Worm (Caenorhabditis elegans) whole organism, young adult: ENCODE data around the gene cone-1.

Experiments used
- B0019.2 ChIP-seq: fragments of 200-800 bp; sonication (Bioruptor generic); conservative IDR thresholded peaks from 2 replicates; pipeline ENCODE4 v1.3.6; 2022; ENCODE audit warnings: missing genetic modification reagents, missing genetic modification characterization, missing compliant biosample characterization
- B0261.1 ChIP-seq: sonication (generic microtip); optimal IDR thresholded peaks from 2 replicates; lab custom pipeline; 2016; ENCODE audit warnings: mild to moderate bottlenecking, missing genetic modification characterization, moderate library complexity, missing compliant biosample characterization
- B0336.3 ChIP-seq: fragments of 200-800 bp; sonication (Bioruptor generic); IDR thresholded peaks from 2 replicates; pipeline ENCODE4 v1.3.6; 2022; ENCODE audit warnings: missing genetic modification characterization, missing compliant biosample characterization
- C17E4.6 ChIP-seq: fragments of 200-800 bp; sonication (Bioruptor generic); IDR thresholded peaks from 2 replicates; pipeline ENCODE4 v1.3.6; 2022; ENCODE audit warnings: missing genetic modification reagents, missing genetic modification characterization, missing compliant biosample characterization
- D2030.7 ChIP-seq: fragments of 200-800 bp; sonication (Bioruptor generic); IDR thresholded peaks from 2 replicates; pipeline ENCODE4 v1.3.6; 2022; ENCODE audit warnings: missing genetic modification reagents, missing genetic modification characterization, missing compliant biosample characterization
- F10E7.11 ChIP-seq: sonication (generic microtip); optimal IDR thresholded peaks from 2 replicates; lab custom pipeline; 2017; ENCODE audit warnings: mild to moderate bottlenecking, missing genetic modification characterization, moderate library complexity, missing compliant biosample characterization
- F33H1.4 ChIP-seq: fragments of 200-800 bp; sonication (Bioruptor generic); IDR thresholded peaks from 2 replicates; pipeline ENCODE4 v1.3.6; 2022; ENCODE audit warnings: missing genetic modification reagents, missing genetic modification characterization, missing compliant biosample characterization
- F52B5.7 ChIP-seq: sonication (generic microtip); optimal IDR thresholded peaks from 2 replicates; lab custom pipeline; 2016; ENCODE audit warnings: mild to moderate bottlenecking, missing genetic modification characterization, missing compliant biosample characterization
- F55B11.4 ChIP-seq: sonication (generic microtip); optimal IDR thresholded peaks from 2 replicates; lab custom pipeline; 2016; ENCODE audit warnings: missing compliant biosample characterization, missing genetic modification characterization, borderline replicate concordance; ENCODE audit not compliant: insufficient read depth
- F57C9.4 ChIP-seq: sonication (generic microtip); optimal IDR thresholded peaks from 2 replicates; lab custom pipeline; 2017; ENCODE audit warnings: mild to moderate bottlenecking, missing genetic modification characterization, missing compliant biosample characterization
- T07F8.4 ChIP-seq: sonication (generic microtip); optimal IDR thresholded peaks from 2 replicates; lab custom pipeline; 2016; ENCODE audit warnings: mild to moderate bottlenecking, missing genetic modification characterization, moderate library complexity, missing compliant biosample characterization
- Y53G8AR.9 ChIP-seq: fragments of 200-800 bp; sonication (Bioruptor generic); conservative IDR thresholded peaks from 2 replicates; pipeline ENCODE4 v1.3.6; 2022; ENCODE audit warnings: missing genetic modification reagents, missing genetic modification characterization, missing compliant biosample characterization
- ZK185.1 ChIP-seq: sonication (generic microtip); optimal IDR thresholded peaks from 2 replicates; lab custom pipeline; 2016; ENCODE audit warnings: mild to moderate bottlenecking, missing genetic modification characterization, missing compliant biosample characterization; ENCODE audit not compliant: poor library complexity, severe bottlenecking
- atf-7 ChIP-seq: sonication (generic microtip); optimal IDR thresholded peaks from 2 replicates; lab custom pipeline; 2017; ENCODE audit warnings: mild to moderate bottlenecking, missing genetic modification characterization, missing compliant biosample characterization
- ceh-100 ChIP-seq: fragments of 200-800 bp; sonication (Bioruptor generic); IDR thresholded peaks from 2 replicates; pipeline ENCODE4 v1.3.6; 2022; ENCODE audit warnings: missing genetic modification reagents, missing genetic modification characterization, missing compliant biosample characterization
- chd-7 ChIP-seq: sonication (generic microtip); optimal IDR thresholded peaks from 2 replicates; lab custom pipeline; 2016; ENCODE audit warnings: mild to moderate bottlenecking, missing genetic modification characterization, moderate library complexity, missing compliant biosample characterization
- die-1 ChIP-seq: sonication (generic microtip); optimal IDR thresholded peaks from 2 replicates; lab custom pipeline; 2016; ENCODE audit warnings: missing genotype, mild to moderate bottlenecking, missing genetic modification characterization, missing compliant biosample characterization
- efl-1 ChIP-seq: fragments of 150-350 bp; optimal IDR thresholded peaks from 2 replicates; lab custom pipeline; 2014; ENCODE audit warnings: missing biosample characterization, missing genetic modification reagents, missing genetic modification characterization
- egl-18 ChIP-seq: fragments of 200-800 bp; sonication (Bioruptor generic); IDR thresholded peaks from 2 replicates; pipeline ENCODE4 v1.3.6; 2022; ENCODE audit warnings: missing genetic modification reagents, missing genetic modification characterization, missing compliant biosample characterization
- ekl-4 ChIP-seq: fragments of 200-800 bp; sonication (Bioruptor generic); IDR thresholded peaks from 2 replicates; pipeline ENCODE4 v1.3.6; 2022; ENCODE audit warnings: missing genetic modification reagents, missing genetic modification characterization, missing compliant biosample characterization
- gei-17 ChIP-seq: fragments of 200-800 bp; sonication (Bioruptor generic); optimal IDR thresholded peaks from 2 replicates; lab custom pipeline; 2018; ENCODE audit warnings: mild to moderate bottlenecking, missing genetic modification characterization, missing compliant biosample characterization
- him-1 ChIP-seq: sonication (generic microtip); optimal IDR thresholded peaks from 2 replicates; lab custom pipeline; 2016; ENCODE audit warnings: missing genotype, missing genetic modification reagents, missing genetic modification characterization, missing compliant biosample characterization
- hlh-12 ChIP-seq: sonication (generic microtip); optimal IDR thresholded peaks from 2 replicates; lab custom pipeline; 2016; ENCODE audit warnings: missing genetic modification characterization, missing compliant biosample characterization
- hlh-26 ChIP-seq: fragments of 200-800 bp; sonication (Bioruptor generic); conservative IDR thresholded peaks from 2 replicates; pipeline ENCODE4 v1.3.6; 2022; ENCODE audit warnings: missing genetic modification reagents, missing genetic modification characterization, missing compliant biosample characterization
- let-526 ChIP-seq: fragments of 200-800 bp; sonication (Bioruptor generic); IDR thresholded peaks from 2 replicates; pipeline ENCODE4 v1.3.6; 2022; ENCODE audit warnings: missing genetic modification reagents, missing genetic modification characterization, missing compliant biosample characterization
- lin-40 ChIP-seq: sonication (generic microtip); optimal IDR thresholded peaks from 2 replicates; lab custom pipeline; 2016; ENCODE audit warnings: missing genetic modification characterization, mild to moderate bottlenecking, missing compliant biosample characterization, missing genotype, missing genetic modification reagents
- lin-54 ChIP-seq: fragments of 200-800 bp; sonication (Bioruptor generic); optimal IDR thresholded peaks from 2 replicates; lab custom pipeline; 2018; ENCODE audit warnings: mild to moderate bottlenecking, missing genetic modification characterization, missing compliant biosample characterization
- lsl-1 ChIP-seq: fragments of 200-800 bp; sonication (Bioruptor generic); optimal IDR thresholded peaks from 2 replicates; lab custom pipeline; 2018; ENCODE audit warnings: mild to moderate bottlenecking, missing genetic modification characterization, moderate library complexity, missing compliant biosample characterization
- madf-10 ChIP-seq: sonication (generic microtip); optimal IDR thresholded peaks from 2 replicates; lab custom pipeline; 2016; ENCODE audit warnings: mild to moderate bottlenecking, missing genetic modification characterization, missing compliant biosample characterization
- mcd-1 ChIP-seq: fragments of 200-800 bp; sonication (Bioruptor generic); IDR thresholded peaks from 2 replicates; pipeline ENCODE4 v1.3.6; 2022; ENCODE audit warnings: missing genetic modification reagents, missing genetic modification characterization, missing compliant biosample characterization
- mel-28 ChIP-seq: sonication (generic microtip); optimal IDR thresholded peaks from 2 replicates; lab custom pipeline; 2016; ENCODE audit warnings: borderline replicate concordance, mild to moderate bottlenecking, missing genetic modification characterization, missing compliant biosample characterization
- mxl-1 ChIP-seq: sonication (generic microtip); optimal IDR thresholded peaks from 2 replicates; lab custom pipeline; 2016; ENCODE audit warnings: missing genetic modification characterization, missing compliant biosample characterization
- nfya-2 ChIP-seq: fragments of 200-800 bp; sonication (Bioruptor generic); IDR thresholded peaks from 2 replicates; pipeline ENCODE4 v1.3.6; 2022; ENCODE audit warnings: missing genetic modification reagents, missing genetic modification characterization, missing compliant biosample characterization
- nfyb-1 ChIP-seq: fragments of 200-800 bp; sonication (Bioruptor generic); IDR thresholded peaks from 2 replicates; pipeline ENCODE4 v1.3.6; 2022; ENCODE audit warnings: missing genetic modification reagents, missing genetic modification characterization, missing compliant biosample characterization
- nhr-179 ChIP-seq: sonication (generic microtip); optimal IDR thresholded peaks from 2 replicates; lab custom pipeline; 2016; ENCODE audit warnings: mild to moderate bottlenecking, missing genetic modification characterization, missing compliant biosample characterization
- nhr-80 ChIP-seq: sonication (generic microtip); optimal IDR thresholded peaks from 2 replicates; lab custom pipeline; 2016; ENCODE audit warnings: missing genetic modification characterization, missing compliant biosample characterization
- pbrm-1 ChIP-seq: fragments of 200-800 bp; sonication (Bioruptor generic); IDR thresholded peaks from 2 replicates; pipeline ENCODE4 v1.3.6; 2022; ENCODE audit warnings: missing genetic modification reagents, missing genetic modification characterization, missing compliant biosample characterization
- rcor-1 ChIP-seq: fragments of 200-800 bp; sonication (Bioruptor generic); IDR thresholded peaks from 2 replicates; pipeline ENCODE4 v1.3.6; 2022; ENCODE audit warnings: missing genetic modification reagents, missing genetic modification characterization, missing compliant biosample characterization
- rec-8 ChIP-seq, 2 experiments: sonication (generic microtip); optimal IDR thresholded peaks; 2 replicates each; lab custom pipeline; 2016; ENCODE audit warnings: mild to moderate bottlenecking in 2 of 2, missing genetic modification characterization in 2 of 2, missing genetic modification reagents in 2 of 2, missing genotype in 2 of 2, missing biosample characterization in 1 of 2, missing compliant biosample characterization in 1 of 2, moderate library complexity in 1 of 2
- sea-2 ChIP-seq: fragments of 200-800 bp; sonication (Bioruptor generic); IDR thresholded peaks from 2 replicates; pipeline ENCODE4 v1.3.6; 2022; ENCODE audit warnings: missing genetic modification characterization, missing compliant biosample characterization
- snpc-1.3 ChIP-seq: sonication (generic microtip); optimal IDR thresholded peaks from 2 replicates; lab custom pipeline; 2017; ENCODE audit warnings: missing genetic modification characterization, mild to moderate bottlenecking, missing compliant biosample characterization, antibody characterized with exemption, moderate library complexity, missing genotype, missing genetic modification reagents; ENCODE audit not compliant: insufficient read depth
- snpc-4 ChIP-seq, 5 experiments: fragments of 150-350 bp in 1 of 5; sonication (generic microtip) in 4 of 5; optimal IDR thresholded peaks; 2 replicates each; lab custom pipeline; 2014 to 2018; ENCODE audit warnings: missing genetic modification characterization in 5 of 5, missing biosample characterization in 3 of 5, antibody characterized with exemption in 2 of 5, mild to moderate bottlenecking in 2 of 5, missing compliant biosample characterization in 2 of 5, missing genotype in 2 of 5, moderate library complexity in 2 of 5, missing genetic modification reagents in 1 of 5
- sptf-2 ChIP-seq: fragments of 200-800 bp; sonication (Bioruptor generic); optimal IDR thresholded peaks from 2 replicates; lab custom pipeline; 2018; ENCODE audit warnings: mild to moderate bottlenecking, missing genetic modification characterization, missing compliant biosample characterization
- unc-130 ChIP-seq: sonication (generic microtip); optimal IDR thresholded peaks from 2 replicates; lab custom pipeline; 2016; ENCODE audit warnings: missing genetic modification reagents, missing genetic modification characterization, missing compliant biosample characterization
- ztf-26 ChIP-seq: sonication (generic microtip); optimal IDR thresholded peaks from 2 replicates; lab custom pipeline; 2017; ENCODE audit warnings: missing genetic modification characterization, missing compliant biosample characterization
- ztf-3 ChIP-seq: fragments of 200-800 bp; sonication (Bioruptor generic); optimal IDR thresholded peaks from 2 replicates; lab custom pipeline; 2018; ENCODE audit warnings: mild to moderate bottlenecking, missing genetic modification characterization, missing compliant biosample characterization
- ztf-6 ChIP-seq: fragments of 200-800 bp; sonication (Bioruptor generic); IDR thresholded peaks from 2 replicates; pipeline ENCODE4 v1.3.6; 2022; ENCODE audit warnings: missing genetic modification reagents, missing genetic modification characterization, missing compliant biosample characterization

cone-1 gene

ce11 chrIII:2528621-2529113, 1.7 kb upstream of the cone-1 start, which contains the start of the genes Y54F10AM.15, rbc-2 and ndua-8 (continued):
- TF ChIP-seq rec-8 (tag; optimal IDR thresholded peaks at IDR 0.05; lab: Kevin White, UChicago) (no peak), lin-40 (peak; percentile 83), pbrm-1 (GFP tag; lab: Robert Waterston, UW) (peak; percentile 87), egl-18 (GFP tag; lab: Robert Waterston, UW) (no peak), hlh-12 (tag; lab: Kevin White, UChicago) (no peak), gei-17 (no peak), madf-10 (tag; lab: Kevin White, UChicago) (peak; percentile 50), mcd-1 (peak; percentile 86), efl-1 (GFP tag; lab: Kevin White, UChicago) (peak; percentile 38), ZK185.1 (peak; percentile 86), T07F8.4 (tag; lab: Kevin White, UChicago) (no peak), nhr-80 (peak; percentile 37), Y53G8AR.9 (GFP tag; lab: Robert Waterston, UW) (no peak; the same call in 1 of the 2 replicates), C17E4.6 (GFP tag; lab: Robert Waterston, UW) (0 out of 2 replicates have a peak, but pooled peaks have one; percentile 40), let-526 (GFP tag; lab: Robert Waterston, UW) (no peak), nhr-179 (tag; lab: Kevin White, UChicago) (no peak), chd-7 (tag; lab: Kevin White, UChicago) (no peak), snpc-1.3 (tag; lab: Kevin White, UChicago) (peak; percentile 76), F10E7.11 (tag; lab: Kevin White, UChicago) (no peak), F52B5.7 (no peak), snpc-4 (GFP tag; optimal IDR thresholded peaks at IDR 0.05; lab: Kevin White, UChicago) (peak; percentile 4), snpc-4 (tag; optimal IDR thresholded peaks at IDR 0.05; lab: Kevin White, UChicago) (peak in 3 of 4 experiments; percentile 52 to 70 (median 60)), sea-2 (GFP tag; lab: Robert Waterston, UW) (no peak), mxl-1 (tag; lab: Kevin White, UChicago) (no peak), sptf-2 (GFP tag; lab: Kevin White, UChicago) (no peak), lsl-1 (GFP tag; lab: Kevin White, UChicago) (peak; percentile 80), ztf-3 (GFP tag; lab: Kevin White, UChicago) (no peak), ztf-6 (GFP tag; lab: Robert Waterston, UW) (no peak), lin-54 (GFP tag; lab: Kevin White, UChicago) (peak; percentile 83), die-1 (tag; lab: Kevin White, UChicago) (peak; percentile 10), F55B11.4 (tag; lab: Kevin White, UChicago) (no peak), B0261.1 (tag; lab: Kevin White, UChicago) (no peak), mel-28 (tag; lab: Kevin White, UChicago) (no peak), nfyb-1 (GFP tag; lab: Robert Waterston, UW) (peak; percentile 82), ztf-26 (peak; percentile 5), ekl-4 (no peak; the same call in 1 of the 2 replicates), F57C9.4 (tag; lab: Kevin White, UChicago) (no peak), unc-130 (peak; percentile 47), him-1 (tag; lab: Kevin White, UChicago) (no peak), atf-7 (tag; lab: Kevin White, UChicago) (no peak), F33H1.4 (GFP tag; lab: Robert Waterston, UW) (peak; percentile 100), ceh-100 (no peak), nfya-2 (GFP tag; lab: Robert Waterston, UW) (no peak), B0019.2 (GFP tag; lab: Robert Waterston, UW) (peak; percentile 97), hlh-26 (GFP tag; lab: Robert Waterston, UW) (no peak), D2030.7 (peak; percentile 82), rcor-1 (peak; percentile 81), B0336.3 (GFP tag; lab: Robert Waterston, UW) (peak; percentile 80)
